Fruit fly (Drosophila melanogaster) whole organism, wandering third instar larva: ENCODE measurements around the gene GABA-B-R2.
A peak's percentile ranks its signal among the peaks of the same experiment; 100 is the strongest.
"Not testable (repeated sequence)": the region's sequence is repeated elsewhere in the genome, so short reads cannot be mapped to it uniquely, and the experiment has no call there.

Experiments used
- CG32264 ChIP-seq: fragments of 200-800 bp; sonication (Bioruptor generic); optimal IDR thresholded peaks from 2 replicates; lab custom pipeline; 2016; ENCODE audit warnings: missing biosample characterization, missing genetic modification characterization
- CrebA ChIP-seq: fragments of 200-800 bp; sonication (Bioruptor generic); optimal IDR thresholded peaks from 2 replicates; lab custom pipeline; 2016; ENCODE audit warnings: missing biosample characterization, mild to moderate bottlenecking, missing genetic modification characterization, borderline replicate concordance
- Dfd ChIP-seq: fragments of >200 bp; optimal IDR thresholded peaks from 2 replicates; lab custom pipeline; 2017; ENCODE audit warnings: missing biosample characterization, missing genetic modification characterization
- Dif ChIP-seq: fragments of 200-275, 200-300 bp; sonication (Bioruptor generic); optimal IDR thresholded peaks from 2 replicates; lab custom pipeline; 2018; ENCODE audit warnings: missing biosample characterization, missing genetic modification characterization; ENCODE audit not compliant: partially characterized antibody
- GATAd ChIP-seq: sonication (Bioruptor generic); optimal IDR thresholded peaks from 2 replicates; lab custom pipeline; 2016; ENCODE audit warnings: missing biosample characterization, missing genetic modification characterization
- HLH106 ChIP-seq: fragments of 200-800 bp; optimal IDR thresholded peaks from 3 replicates; lab custom pipeline; 2019; ENCODE audit warnings: missing biosample characterization, mild to moderate bottlenecking, missing genetic modification characterization, moderate library complexity
- Hnf4 ChIP-seq: fragments of 200-800 bp; sonication (Bioruptor generic); optimal IDR thresholded peaks from 2 replicates; lab custom pipeline; 2016; ENCODE audit warnings: missing biosample characterization, mild to moderate bottlenecking, missing genetic modification characterization
- Hr78 ChIP-seq: fragments of >200 bp; optimal IDR thresholded peaks from 2 replicates; lab custom pipeline; 2017; ENCODE audit warnings: missing biosample characterization, missing genetic modification characterization
- Hr83 ChIP-seq: fragments of 200-300 bp; sonication (Bioruptor generic); optimal IDR thresholded peaks from 2 replicates; lab custom pipeline; 2016; ENCODE audit warnings: missing biosample characterization, mild to moderate bottlenecking, missing genetic modification characterization, moderate library complexity; ENCODE audit not compliant: poor library complexity, severe bottlenecking
- Mio ChIP-seq: sonication (Bioruptor generic); optimal IDR thresholded peaks from 2 replicates; lab custom pipeline; 2016; ENCODE audit warnings: missing biosample characterization, missing genetic modification characterization
- Myc ChIP-seq: fragments of >200 bp; optimal IDR thresholded peaks from 2 replicates; lab custom pipeline; 2017
- N ChIP-seq: fragments of >200 bp; optimal IDR thresholded peaks from 2 replicates; lab custom pipeline; 2018; ENCODE audit warnings: missing biosample characterization, missing external identifiers, missing genetic modification characterization
- OdsH ChIP-seq: fragments of 200-800 bp; sonication (Bioruptor generic); optimal IDR thresholded peaks from 2 replicates; lab custom pipeline; 2016; ENCODE audit warnings: missing biosample characterization, mild to moderate bottlenecking, missing genetic modification characterization
- Rel ChIP-seq, 2 experiments: fragments of 200-800 bp; sonication (Bioruptor generic) in 1 of 2; optimal IDR thresholded peaks; 2 replicates in 1 of 2; 3 replicates in 1 of 2; lab custom pipeline; 2016 to 2019; ENCODE audit warnings: mild to moderate bottlenecking in 2 of 2, missing biosample characterization in 2 of 2, missing genetic modification characterization in 2 of 2, moderate library complexity in 1 of 2
- Sp1 ChIP-seq: fragments of 200-800 bp; sonication (Bioruptor generic); optimal IDR thresholded peaks from 3 replicates; lab custom pipeline; 2019; ENCODE audit warnings: missing biosample characterization, mild to moderate bottlenecking, missing genetic modification characterization, moderate library complexity
- Vsx2 ChIP-seq: fragments of 200-300, 225-300 bp; sonication (Bioruptor generic); optimal IDR thresholded peaks from 2 replicates; lab custom pipeline; 2018; ENCODE audit warnings: missing biosample characterization, missing genetic modification characterization; ENCODE audit not compliant: partially characterized antibody
- br ChIP-seq: fragments of 200-800 bp; sonication (Bioruptor generic); optimal IDR thresholded peaks from 2 replicates; lab custom pipeline; 2016; ENCODE audit warnings: missing biosample characterization, missing genetic modification characterization
- brk ChIP-seq: fragments of 200-800 bp; sonication (Bioruptor generic); optimal IDR thresholded peaks from 2 replicates; lab custom pipeline; 2016; ENCODE audit warnings: missing biosample characterization, mild to moderate bottlenecking, missing genetic modification characterization
- dl ChIP-seq, 2 experiments: fragments of 175-275, 200-275 bp in 1 of 2; fragments of 200-275 bp in 1 of 2; sonication (Bioruptor generic); optimal IDR thresholded peaks; lab custom pipeline; 2018; ENCODE audit warnings: mild to moderate bottlenecking in 2 of 2, missing biosample characterization in 2 of 2, missing genetic modification characterization in 2 of 2, moderate library complexity in 2 of 2; ENCODE audit not compliant: partially characterized antibody in 2 of 2, insufficient read depth in 1 of 2
- dmrt93B ChIP-seq: fragments of 200-800 bp; sonication (Bioruptor generic); optimal IDR thresholded peaks from 2 replicates; lab custom pipeline; 2018; ENCODE audit warnings: missing biosample characterization, mild to moderate bottlenecking, missing genetic modification characterization
- ey ChIP-seq: fragments of 200-800 bp; sonication (Bioruptor generic); optimal IDR thresholded peaks from 2 replicates; lab custom pipeline; 2016; ENCODE audit warnings: missing biosample characterization, missing genetic modification characterization
- foxo ChIP-seq, 2 experiments: fragments of 200-800 bp; sonication (Bioruptor generic); optimal IDR thresholded peaks; 2 replicates in 1 of 2; 3 replicates in 1 of 2; lab custom pipeline; 2016 to 2017; ENCODE audit warnings: missing biosample characterization in 2 of 2, missing genetic modification characterization in 2 of 2
- fru ChIP-seq: fragments of 200-800 bp; sonication (Bioruptor generic); optimal IDR thresholded peaks from 3 replicates; lab custom pipeline; 2016; ENCODE audit warnings: missing biosample characterization, mild to moderate bottlenecking, missing genetic modification characterization
- h ChIP-seq: fragments of 200-800 bp; sonication (Bioruptor generic); optimal IDR thresholded peaks from 3 replicates; lab custom pipeline; 2016; ENCODE audit warnings: missing biosample characterization, mild to moderate bottlenecking, missing genetic modification characterization
- jim ChIP-seq: fragments of 175-275, 200-325 bp; sonication (Bioruptor generic); optimal IDR thresholded peaks from 2 replicates; lab custom pipeline; 2016; ENCODE audit warnings: missing biosample characterization, mild to moderate bottlenecking, missing genetic modification characterization
- lola ChIP-seq: fragments of >200 bp; optimal IDR thresholded peaks from 2 replicates; lab custom pipeline; 2017; ENCODE audit warnings: missing biosample characterization, missing genetic modification characterization
- pan ChIP-seq: fragments of >200 bp; optimal IDR thresholded peaks from 2 replicates; lab custom pipeline; 2017
- psq ChIP-seq: fragments of 200-800 bp; sonication (Bioruptor generic); optimal IDR thresholded peaks from 3 replicates; lab custom pipeline; 2017; ENCODE audit warnings: missing biosample characterization, mild to moderate bottlenecking, missing genetic modification characterization, moderate library complexity
- rgr ChIP-seq: fragments of 200-800 bp; sonication (Bioruptor generic); optimal IDR thresholded peaks from 3 replicates; lab custom pipeline; 2016; ENCODE audit warnings: missing biosample characterization, mild to moderate bottlenecking, missing genetic modification characterization
- sage ChIP-seq: fragments of 200-800 bp; sonication (Bioruptor generic); optimal IDR thresholded peaks from 2 replicates; lab custom pipeline; 2016; ENCODE audit warnings: missing biosample characterization, mild to moderate bottlenecking, missing genetic modification characterization
- tai ChIP-seq: sonication (Bioruptor generic); optimal IDR thresholded peaks from 2 replicates; lab custom pipeline; 2016; ENCODE audit warnings: missing biosample characterization, missing genetic modification characterization
- usp ChIP-seq: fragments of >200 bp; optimal IDR thresholded peaks from 2 replicates; lab custom pipeline; 2017; ENCODE audit warnings: missing biosample characterization, missing genetic modification characterization
- woc ChIP-seq: sonication (Bioruptor generic); optimal IDR thresholded peaks from 2 replicates; lab custom pipeline; 2016; ENCODE audit warnings: missing biosample characterization, mild to moderate bottlenecking, missing genetic modification characterization

The GABA-B-R2 gene

dm6 chr3R:21739010-21739409, 36.6 kb downstream of the GABA-B-R2 start, which contains the start of gene CG34034:
TSS of gene CG34034 (minus strand) at chr3R:21739110.
- TF ChIP-seq dmrt93B (GFP tag; lab: Kevin White, UChicago) (no peak), h (GFP tag; lab: Kevin White, UChicago) (no peak), lola (no peak), Rel (GFP tag; optimal IDR thresholded peaks at IDR 0.05; lab: Kevin White, UChicago) (no peak), Rel (tag; optimal IDR thresholded peaks at IDR 0.05; lab: Kevin White, UChicago) (no peak), brk (no peak), HLH106 (tag; lab: Kevin White, UChicago) (no peak), Hr83 (GFP tag; lab: Kevin White, UChicago) (no peak), Dif (no peak)
- TF ChIP-seq, all 38 proteins: peak for 0

- TF ChIP-seq CG32264 (GFP tag; lab: Kevin White, UChicago) (no peak), Hr78 (GFP tag; lab: Kevin White, UChicago) (no peak), h (GFP tag; lab: Kevin White, UChicago) (no peak), N (GFP tag; lab: Kevin White, UChicago) (no peak), Sp1 (no peak), usp (GFP tag; lab: Kevin White, UChicago) (no peak), Hnf4 (GFP tag; lab: Kevin White, UChicago) (no peak), GATAd (GFP tag; lab: Kevin White, UChicago) (no peak), rgr (no peak), Mio (GFP tag; lab: Kevin White, UChicago) (no peak), dl (GFP tag; optimal IDR thresholded peaks at IDR 0.05; lab: Kevin White, UChicago; ENCODE audit: insufficient read depth in 1 of 2, partially characterized antibody in 2 of 2) (no peak), CrebA (no peak), Dif (no peak)
- TF ChIP-seq, all 38 proteins: peak for 0
These were observed 38.4 kb downstream of the GABA-B-R2 start, which contains the start of gene CG42870 for dm6 chr3R:21737264-21737663. TSS of gene CG42870 (minus strand) at chr3R:21737364.

- TF ChIP-seq ey, result no peak
- TF ChIP-seq Dfd (GFP tag; lab: Kevin White, UChicago), result no peak
- no peak for TF ChIP-seq usp (GFP tag; lab: Kevin White, UChicago)
- TF ChIP-seq Dif, result no peak
- TF ChIP-seq HLH106 (tag; lab: Kevin White, UChicago), result no peak
- TF ChIP-seq N (GFP tag; lab: Kevin White, UChicago), result no peak
- TF ChIP-seq psq (GFP tag; lab: Kevin White, UChicago), result no peak
- TF ChIP-seq h (GFP tag; lab: Kevin White, UChicago), result no peak
- no peak for TF ChIP-seq Vsx2 (GFP tag; lab: Kevin White, UChicago)
These were observed 38.9 kb downstream of the GABA-B-R2 start, which contains the start of gene CG42869 for dm6 chr3R:21736749-21737148. TSS of gene CG42869 (minus strand) at chr3R:21736849.

- not testable (repeated sequence) for TF ChIP-seq OdsH (GFP tag; lab: Kevin White, UChicago); h (GFP tag; lab: Kevin White, UChicago); ey
- TF ChIP-seq, all 38 proteins: peak for 0; not testable (repeated sequence) for 38
These were observed 39.4 kb downstream of the GABA-B-R2 start, which contains the start of gene Sfp93F for dm6 chr3R:21736196-21736595. TSS of gene Sfp93F (minus strand) at chr3R:21736296.

- TF ChIP-seq Sp1 (peak; percentile 22), rgr (peak; percentile 29), Myc (lab: Kevin White, UChicago) (no peak), dmrt93B (GFP tag; lab: Kevin White, UChicago) (no peak), br (GFP tag; lab: Kevin White, UChicago) (peak; percentile 16), ey (peak; percentile 40), Hnf4 (GFP tag; lab: Kevin White, UChicago) (peak; percentile 7), dl (GFP tag; optimal IDR thresholded peaks at IDR 0.05; lab: Kevin White, UChicago; ENCODE audit: insufficient read depth in 1 of 2, partially characterized antibody in 2 of 2) (no peak), h (GFP tag; lab: Kevin White, UChicago) (peak; percentile 48), tai (GFP tag; lab: Kevin White, UChicago) (no peak), HLH106 (tag; lab: Kevin White, UChicago) (peak; percentile 30), fru (GFP tag; lab: Kevin White, UChicago) (no peak), psq (GFP tag; lab: Kevin White, UChicago) (no peak), sage (GFP tag; lab: Kevin White, UChicago) (no peak), pan (lab: Kevin White, UChicago) (no peak), woc (GFP tag; lab: Kevin White, UChicago) (no peak), jim (no peak), foxo (GFP tag; optimal IDR thresholded peaks at IDR 0.05; lab: Kevin White, UChicago) (peak in 1 of 2 experiments; percentile 32), OdsH (GFP tag; lab: Kevin White, UChicago) (peak; percentile 2)
These were observed 42.7 kb downstream of the GABA-B-R2 start for dm6 chr3R:21732901-21733300.
